Fruit fly (Drosophila melanogaster) whole organism, embryonic: ENCODE results near the gene CG16710.

Experiments used
- Adf1 ChIP-seq: fragments of 200-800 bp; sonication (Bioruptor generic); IDR thresholded peaks from 2 replicates; pipeline ENCODE4 v1.3.6; 2022; ENCODE audit warnings: missing biosample characterization, missing genetic modification characterization
- Antp ChIP-seq: fragments of 200-800 bp; sonication (Bioruptor generic); optimal IDR thresholded peaks from 3 replicates; lab custom pipeline; 2016; ENCODE audit warnings: missing biosample characterization, missing genetic modification characterization
- B-H2 ChIP-seq: fragments of 200-800 bp; sonication (Bioruptor generic); optimal IDR thresholded peaks from 2 replicates; lab custom pipeline; 2018; ENCODE audit warnings: missing biosample characterization, mild to moderate bottlenecking, missing genetic modification characterization
- CG13894 ChIP-seq: fragments of 200-800 bp; sonication (Bioruptor generic); optimal IDR thresholded peaks from 3 replicates; lab custom pipeline; 2018; ENCODE audit warnings: missing biosample characterization, mild to moderate bottlenecking, missing genetic modification characterization, moderate library complexity
- CG1602 ChIP-seq: fragments of 200-800 bp; sonication (Bioruptor generic); optimal IDR thresholded peaks from 3 replicates; lab custom pipeline; 2016; ENCODE audit warnings: missing biosample characterization, missing genetic modification characterization
- CG17186 ChIP-seq: fragments of 200-800 bp; sonication (Bioruptor generic); optimal IDR thresholded peaks from 3 replicates; lab custom pipeline; 2017; ENCODE audit warnings: missing biosample characterization, missing genetic modification reagents, missing genetic modification characterization
- CG18599 ChIP-seq: fragments of 200-800 bp; sonication (Bioruptor generic); optimal IDR thresholded peaks from 3 replicates; lab custom pipeline; 2017; ENCODE audit warnings: missing biosample characterization, missing genetic modification characterization, mild to moderate bottlenecking, moderate library complexity, missing genetic modification reagents
- CG18619 ChIP-seq: fragments of 200-800 bp; sonication (Bioruptor generic); optimal IDR thresholded peaks from 3 replicates; lab custom pipeline; 2017; ENCODE audit warnings: missing biosample characterization, mild to moderate bottlenecking, missing genetic modification characterization
- CG2116 ChIP-seq: fragments of 200-800 bp; sonication (Bioruptor generic); optimal IDR thresholded peaks from 3 replicates; lab custom pipeline; 2018; ENCODE audit warnings: missing biosample characterization, mild to moderate bottlenecking, missing genetic modification characterization
- CG2199 ChIP-seq: fragments of 200-800 bp; sonication (Bioruptor generic); IDR thresholded peaks from 3 replicates; pipeline ENCODE4 v1.3.6; 2022; ENCODE audit warnings: missing biosample characterization, missing genetic modification characterization
- CG2889 ChIP-seq: fragments of 200-800 bp; sonication (Bioruptor generic); IDR thresholded peaks from 3 replicates; pipeline ENCODE4 v1.3.6; 2022; ENCODE audit warnings: missing biosample characterization, missing genetic modification characterization
- CG30020 ChIP-seq: fragments of 200-800 bp; optimal IDR thresholded peaks from 2 replicates; lab custom pipeline; 2019; ENCODE audit warnings: missing biosample characterization, mild to moderate bottlenecking, missing genetic modification characterization, moderate library complexity
- CG31388 ChIP-seq: fragments of 200-800 bp; sonication (Bioruptor generic); optimal IDR thresholded peaks from 2 replicates; lab custom pipeline; 2016; ENCODE audit warnings: missing biosample characterization, missing genetic modification characterization
- CG42726 ChIP-seq: fragments of 200-800 bp; sonication (Bioruptor generic); IDR thresholded peaks from 2 replicates; pipeline ENCODE4 v1.3.6; 2022; ENCODE audit warnings: missing biosample characterization, missing genetic modification characterization; ENCODE audit not compliant: partially characterized antibody
- CG4820 ChIP-seq: fragments of 200-800 bp; sonication (Bioruptor generic); optimal IDR thresholded peaks from 3 replicates; lab custom pipeline; 2016; ENCODE audit warnings: missing biosample characterization, missing genetic modification characterization
- CG7987 ChIP-seq: fragments of 200-800 bp; sonication (Bioruptor generic); optimal IDR thresholded peaks from 2 replicates; lab custom pipeline; 2018; ENCODE audit warnings: missing biosample characterization, mild to moderate bottlenecking, missing genetic modification characterization, moderate library complexity
- CG8388 ChIP-seq: fragments of 200-800 bp; sonication (Bioruptor generic); optimal IDR thresholded peaks from 2 replicates; lab custom pipeline; 2019; ENCODE audit warnings: missing biosample characterization, mild to moderate bottlenecking, missing genetic modification characterization, moderate library complexity
- CG8478 ChIP-seq: fragments of >200 bp; optimal IDR thresholded peaks from 2 replicates; lab custom pipeline; 2018
- CG9932 ChIP-seq: fragments of 200-800 bp; sonication (Bioruptor generic); IDR thresholded peaks from 2 replicates; pipeline ENCODE4 v1.3.6; 2022; ENCODE audit warnings: missing biosample characterization, missing genetic modification characterization
- Camta ChIP-seq: fragments of 200-800 bp; sonication (Bioruptor generic); optimal IDR thresholded peaks from 2 replicates; lab custom pipeline; 2016; ENCODE audit warnings: missing biosample characterization, missing genetic modification characterization
- Dad ChIP-seq: fragments of 200-800 bp; sonication (Bioruptor generic); optimal IDR thresholded peaks from 3 replicates; lab custom pipeline; 2016; ENCODE audit warnings: missing biosample characterization, missing genetic modification characterization
- HLH54F ChIP-seq: fragments of 200-800 bp; sonication (Bioruptor generic); optimal IDR thresholded peaks from 3 replicates; lab custom pipeline; 2016; ENCODE audit warnings: missing biosample characterization, missing genetic modification characterization
- HLHmδ ChIP-seq: fragments of 200-800 bp; sonication (Bioruptor generic); optimal IDR thresholded peaks from 2 replicates; lab custom pipeline; 2018; ENCODE audit warnings: missing biosample characterization, mild to moderate bottlenecking, missing genetic modification characterization, moderate library complexity
- Hey ChIP-seq: fragments of 200-800 bp; sonication (Bioruptor generic); optimal IDR thresholded peaks from 3 replicates; lab custom pipeline; 2018; ENCODE audit warnings: missing biosample characterization, mild to moderate bottlenecking, missing genetic modification characterization
- Lpt ChIP-seq: fragments of >200 bp; optimal IDR thresholded peaks from 2 replicates; lab custom pipeline; 2018; ENCODE audit warnings: missing biosample characterization, missing genetic modification characterization
- Mes4 ChIP-seq: fragments of 200-800 bp; sonication (Bioruptor generic); optimal IDR thresholded peaks from 2 replicates; lab custom pipeline; 2016; ENCODE audit warnings: missing biosample characterization, missing genetic modification characterization
- NK7.1 ChIP-seq: fragments of 200-800 bp; sonication (Bioruptor generic); optimal IDR thresholded peaks from 3 replicates; lab custom pipeline; 2016; ENCODE audit warnings: missing biosample characterization, missing genetic modification characterization
- NfI ChIP-seq: fragments of 200-800 bp; sonication (Bioruptor generic); optimal IDR thresholded peaks from 3 replicates; lab custom pipeline; 2018; ENCODE audit warnings: missing biosample characterization, mild to moderate bottlenecking, missing genetic modification characterization, moderate library complexity
- Poxn ChIP-seq: fragments of 200-800 bp; sonication (Bioruptor generic); IDR thresholded peaks from 2 replicates; pipeline ENCODE4 v1.3.6; 2022; ENCODE audit warnings: missing biosample characterization, missing genetic modification characterization
- Ptx1 ChIP-seq: fragments of 200-800 bp; sonication (Bioruptor generic); IDR thresholded peaks from 2 replicates; pipeline ENCODE4 v1.3.6; 2022; ENCODE audit warnings: missing biosample characterization, missing genetic modification characterization
- az2 ChIP-seq: fragments of 200-800 bp; sonication (Bioruptor generic); optimal IDR thresholded peaks from 3 replicates; lab custom pipeline; 2016; ENCODE audit warnings: missing biosample characterization, missing genetic modification characterization
- bsh ChIP-seq, 2 experiments: fragments of 200-800 bp; sonication (Bioruptor generic); optimal IDR thresholded peaks; 2 replicates each; lab custom pipeline; 2017 to 2018; ENCODE audit warnings: mild to moderate bottlenecking in 2 of 2, missing biosample characterization in 2 of 2, missing genetic modification characterization in 2 of 2, moderate library complexity in 1 of 2
- ewg ChIP-seq: fragments of 200-800 bp; sonication (Bioruptor generic); optimal IDR thresholded peaks from 3 replicates; lab custom pipeline; 2017; ENCODE audit warnings: mild to moderate bottlenecking, missing biosample characterization, missing genetic modification reagents, missing genetic modification characterization
- ftz-f1 ChIP-seq: fragments of 200-800 bp; sonication (Bioruptor generic); optimal IDR thresholded peaks from 2 replicates; lab custom pipeline; 2016; ENCODE audit warnings: missing biosample characterization, missing genetic modification characterization
- hth ChIP-seq: fragments of >200 bp; optimal IDR thresholded peaks from 2 replicates; lab custom pipeline; 2017; ENCODE audit warnings: inconsistent platforms
- jing ChIP-seq: fragments of 200-800 bp; sonication (Bioruptor generic); optimal IDR thresholded peaks from 2 replicates; lab custom pipeline; 2018; ENCODE audit warnings: missing biosample characterization, mild to moderate bottlenecking, missing genetic modification characterization
- klu ChIP-seq: fragments of 200-800 bp; sonication (Bioruptor generic); IDR thresholded peaks from 2 replicates; pipeline ENCODE4 v1.3.6; 2022; ENCODE audit warnings: missing biosample characterization, missing genetic modification characterization
- mld ChIP-seq: fragments of 200-800 bp; sonication (Bioruptor generic); IDR thresholded peaks from 3 replicates; pipeline ENCODE4 v1.3.6; 2022; ENCODE audit warnings: missing biosample characterization, missing genetic modification characterization; ENCODE audit not compliant: partially characterized antibody
- otp ChIP-seq: fragments of 200-800 bp; sonication (Bioruptor generic); IDR thresholded peaks from 3 replicates; pipeline ENCODE4, ENCODE4 v1.3.6; 2022; ENCODE audit warnings: missing biosample characterization, missing genetic modification characterization
- p53 ChIP-seq: fragments of 200-800 bp; sonication (Bioruptor generic); optimal IDR thresholded peaks from 2 replicates; lab custom pipeline; 2016; ENCODE audit warnings: missing biosample characterization, missing genetic modification characterization
- pan ChIP-seq, 4 experiments: fragments of >200 bp in 3 of 4; fragments of 200-800 bp in 1 of 4; sonication (Bioruptor generic) in 1 of 4; optimal IDR thresholded peaks in 3 of 4; IDR thresholded peaks in 1 of 4; 2 replicates each; pipeline versions ENCODE4 v1.3.6 to Lab custom; 2017 to 2022; ENCODE audit warnings: missing biosample characterization in 2 of 4, missing genetic modification characterization in 2 of 4, mixed read lengths in 1 of 4
- repo ChIP-seq: fragments of 200-800 bp; sonication (Bioruptor generic); optimal IDR thresholded peaks from 2 replicates; lab custom pipeline; 2016; ENCODE audit warnings: missing biosample characterization, missing genetic modification characterization
- ro ChIP-seq: fragments of 200-800 bp; sonication (Bioruptor generic); IDR thresholded peaks from 2 replicates; pipeline ENCODE4 v1.3.6; 2022; ENCODE audit warnings: missing biosample characterization, missing genetic modification characterization
- sisA ChIP-seq: fragments of 200-800 bp; sonication (Bioruptor generic); IDR thresholded peaks from 2 replicates; pipeline ENCODE4 v1.3.6; 2022; ENCODE audit warnings: missing biosample characterization, missing genetic modification characterization
- so ChIP-seq: fragments of 200-800 bp; sonication (Bioruptor generic); IDR thresholded peaks from 3 replicates; pipeline ENCODE4 v1.3.6; 2022; ENCODE audit warnings: missing biosample characterization, missing genetic modification characterization
- tap ChIP-seq: fragments of 200-800 bp; optimal IDR thresholded peaks from 3 replicates; lab custom pipeline; 2019; ENCODE audit warnings: missing biosample characterization, mild to moderate bottlenecking, missing genetic modification characterization, moderate library complexity
- tio ChIP-seq: fragments of 200-800 bp; sonication (Bioruptor generic); optimal IDR thresholded peaks from 2 replicates; lab custom pipeline; 2017; ENCODE audit warnings: missing biosample characterization, missing genetic modification characterization, inconsistent platforms
- unpg ChIP-seq: fragments of 200-800 bp; sonication (Bioruptor generic); optimal IDR thresholded peaks from 3 replicates; lab custom pipeline; 2018; ENCODE audit warnings: missing biosample characterization, mild to moderate bottlenecking, missing genetic modification characterization, moderate library complexity
- wor ChIP-seq: fragments of 200-800 bp; sonication (Bioruptor generic); IDR thresholded peaks from 2 replicates; pipeline ENCODE4 v1.3.6; 2022; ENCODE audit warnings: missing biosample characterization, missing genetic modification characterization

CG16710 gene

dm6 chr3R:23657357-23658318 is 24.7 kb upstream of the CG16710 start (continued):
- TF ChIP-seq CG2116 (peak; percentile 42), tio (no peak), CG18619 (peak; percentile 79), repo (GFP tag; lab: Kevin White, UChicago) (peak; percentile 52), NK7.1 (GFP tag; lab: Kevin White, UChicago) (peak; percentile 83), B-H2 (GFP tag; lab: Kevin White, UChicago) (no peak), Mes4 (GFP tag; lab: Kevin White, UChicago) (peak; percentile 83), wor (GFP tag; lab: Robert Waterston, UW) (no peak), CG31388 (GFP tag; lab: Kevin White, UChicago) (no peak), bsh (GFP tag; optimal IDR thresholded peaks at IDR 0.05; lab: Kevin White, UChicago) (peak in 1 of 2 experiments; percentile 48), so (GFP tag; lab: Robert Waterston, UW) (peak; percentile 86; the same call in 2 of the 3 replicates), CG1602 (GFP tag; lab: Kevin White, UChicago) (peak; percentile 27), CG8478 (lab: Kevin White, UChicago) (no peak), CG2889 (GFP tag; lab: Robert Waterston, UW) (no peak), HLHmδ (GFP tag; lab: Kevin White, UChicago) (no peak), Hey (tag; lab: Kevin White, UChicago) (peak; percentile 61), Poxn (GFP tag; lab: Robert Waterston, UW) (no peak), unpg (GFP tag; lab: Kevin White, UChicago) (peak; percentile 60), Dad (GFP tag; lab: Kevin White, UChicago) (no peak), CG17186 (peak; percentile 41), CG13894 (tag; lab: Kevin White, UChicago) (no peak), CG8388 (GFP tag; lab: Kevin White, UChicago) (peak; percentile 3), hth (lab: Kevin White, UChicago) (no peak), NfI (GFP tag; lab: Kevin White, UChicago) (peak; percentile 2), CG2199 (peak; percentile 77; the same call in 2 of the 3 replicates), ewg (peak; percentile 58), CG18599 (GFP tag; lab: Kevin White, UChicago) (peak; percentile 82), pan (optimal IDR thresholded peaks at IDR 0.05; lab: Kevin White, UChicago) (no peak), pan (GFP tag; optimal IDR thresholded peaks at IDR 0.05 in 1 of 2, IDR thresholded peaks at IDR 0.05 in 1 of 2) (peak in 1 of 2 experiments; percentile 43), Lpt (GFP tag; lab: Kevin White, UChicago) (no peak), CG7987 (peak; percentile 61), Adf1 (peak; percentile 28; the same call in 1 of the 2 replicates), sisA (GFP tag; lab: Robert Waterston, UW) (no peak), jing (no peak), ftz-f1 (peak; percentile 70), az2 (no peak), HLH54F (GFP tag; lab: Kevin White, UChicago) (no peak), CG9932 (GFP tag; lab: Robert Waterston, UW) (no peak), p53 (GFP tag; lab: Kevin White, UChicago) (peak; percentile 53), CG30020 (no peak), tap (tag; lab: Kevin White, UChicago) (no peak), ro (GFP tag; lab: Robert Waterston, UW) (no peak), Antp (GFP tag; lab: Kevin White, UChicago) (peak; percentile 9), CG42726 (GFP tag; lab: Robert Waterston, UW) (no peak), Ptx1 (GFP tag; lab: Robert Waterston, UW) (peak; percentile 61), CG4820 (GFP tag; lab: Kevin White, UChicago) (peak; percentile 1), otp (peak; percentile 65; the same call in 1 of the 3 replicates), Camta (GFP tag; lab: Kevin White, UChicago) (peak; percentile 75), mld (GFP tag; lab: Robert Waterston, UW) (no peak), klu (GFP tag; lab: Robert Waterston, UW) (no peak)
